Worm (Caenorhabditis elegans) whole organism, L2 larva: ENCODE results near the gene glp-1.

Source experiments
- C34F6.9 ChIP-seq: fragments of 150-350 bp; optimal IDR thresholded peaks from 2 replicates; lab custom pipeline; 2014; ENCODE audit warnings: missing biosample characterization, missing genetic modification characterization
- F13H6.1 ChIP-seq: sonication (generic microtip); optimal IDR thresholded peaks from 2 replicates; lab custom pipeline; 2016; ENCODE audit warnings: missing genetic modification characterization, missing compliant biosample characterization
- R02D3.7 ChIP-seq: fragments of 150-350 bp; optimal IDR thresholded peaks from 2 replicates; lab custom pipeline; 2014; ENCODE audit warnings: missing biosample characterization, missing genetic modification characterization
- Y55F3AM.14 ChIP-seq: fragments of 200-800 bp; sonication (Bioruptor generic); optimal IDR thresholded peaks from 2 replicates; lab custom pipeline; 2018; ENCODE audit warnings: mild to moderate bottlenecking, missing genetic modification characterization, missing compliant biosample characterization
- ZK546.5 ChIP-seq: sonication (generic microtip); optimal IDR thresholded peaks from 2 replicates; lab custom pipeline; 2017; ENCODE audit warnings: missing biosample characterization, missing genetic modification characterization
- alr-1 ChIP-seq: fragments of 150-350 bp; optimal IDR thresholded peaks from 2 replicates; lab custom pipeline; 2014; ENCODE audit warnings: missing biosample characterization, missing genetic modification characterization
- ama-1 ChIP-seq: fragments of 150-350 bp; optimal IDR thresholded peaks from 2 replicates; lab custom pipeline; 2018; ENCODE audit warnings: inconsistent platforms
- blmp-1 ChIP-seq: sonication (generic microtip); optimal IDR thresholded peaks from 2 replicates; lab custom pipeline; 2017; ENCODE audit warnings: missing genetic modification characterization, mild to moderate bottlenecking, missing compliant biosample characterization, antibody characterized with exemption, moderate library complexity; ENCODE audit not compliant: insufficient read depth
- ceh-16 ChIP-seq: fragments of 150-350 bp; optimal IDR thresholded peaks from 2 replicates; lab custom pipeline; 2014; ENCODE audit warnings: missing biosample characterization, missing genetic modification characterization
- ceh-82 ChIP-seq: fragments of 150-350 bp; optimal IDR thresholded peaks from 2 replicates; lab custom pipeline; 2014; ENCODE audit warnings: missing biosample characterization, missing genetic modification characterization
- crh-2 ChIP-seq: sonication (generic microtip); optimal IDR thresholded peaks from 2 replicates; lab custom pipeline; 2017; ENCODE audit warnings: missing biosample characterization, missing genetic modification characterization
- egl-27 ChIP-seq: sonication (generic microtip); optimal IDR thresholded peaks from 3 replicates; lab custom pipeline; 2017; ENCODE audit warnings: missing biosample characterization, missing genetic modification reagents, missing genetic modification characterization
- fos-1 ChIP-seq: fragments of 150-350 bp; optimal IDR thresholded peaks from 2 replicates; lab custom pipeline; 2014; ENCODE audit warnings: missing biosample characterization, missing genetic modification characterization
- gmeb-1 ChIP-seq: fragments of 150-350 bp; optimal IDR thresholded peaks from 2 replicates; lab custom pipeline; 2014; ENCODE audit warnings: missing biosample characterization, missing genetic modification characterization
- lin-11 ChIP-seq: fragments of 150-350 bp; sonication (generic microtip); optimal IDR thresholded peaks from 2 replicates; lab custom pipeline; 2014; ENCODE audit warnings: missing biosample characterization, missing genetic modification characterization, inconsistent platforms, mixed read lengths
- lin-13 ChIP-seq: fragments of 150-350 bp; optimal IDR thresholded peaks from 2 replicates; lab custom pipeline; 2014; ENCODE audit warnings: missing biosample characterization, missing genetic modification reagents, missing genetic modification characterization
- lin-39 ChIP-seq: fragments of 150-350 bp; optimal IDR thresholded peaks from 2 replicates; lab custom pipeline; 2014; ENCODE audit warnings: missing biosample characterization, missing genetic modification reagents, missing genetic modification characterization
- lsy-2 ChIP-seq, 2 experiments: fragments of 150-350 bp in 1 of 2; sonication (generic microtip) in 1 of 2; optimal IDR thresholded peaks; 2 replicates each; lab custom pipeline; 2014 to 2017; ENCODE audit warnings: missing biosample characterization in 2 of 2, missing genetic modification characterization in 2 of 2
- nhr-11 ChIP-seq: fragments of 150-350 bp; optimal IDR thresholded peaks from 2 replicates; lab custom pipeline; 2014; ENCODE audit warnings: missing biosample characterization, missing genetic modification characterization
- nhr-12 ChIP-seq: fragments of 150-350 bp; optimal IDR thresholded peaks from 2 replicates; lab custom pipeline; 2014; ENCODE audit warnings: missing biosample characterization, missing genetic modification characterization
- nhr-129 ChIP-seq: fragments of 150-350 bp; optimal IDR thresholded peaks from 2 replicates; lab custom pipeline; 2014; ENCODE audit warnings: missing biosample characterization, missing genetic modification characterization
- nhr-21 ChIP-seq: fragments of 150-350 bp; optimal IDR thresholded peaks from 2 replicates; lab custom pipeline; 2014; ENCODE audit warnings: missing biosample characterization, missing genetic modification characterization
- nhr-23 ChIP-seq: fragments of 150-350 bp; optimal IDR thresholded peaks from 2 replicates; lab custom pipeline; 2014; ENCODE audit warnings: missing biosample characterization, missing genetic modification reagents, missing genetic modification characterization
- nhr-25 ChIP-seq: fragments of 150-350 bp; sonication (generic microtip); optimal IDR thresholded peaks from 3 replicates; lab custom pipeline; 2014; ENCODE audit warnings: missing biosample characterization, missing genetic modification characterization
- nhr-6 ChIP-seq: fragments of 150-350 bp; optimal IDR thresholded peaks from 2 replicates; lab custom pipeline; 2014; ENCODE audit warnings: missing biosample characterization, missing genetic modification characterization
- nhr-77 ChIP-seq: fragments of 150-350 bp; optimal IDR thresholded peaks from 2 replicates; lab custom pipeline; 2014; ENCODE audit warnings: missing biosample characterization, missing genetic modification characterization
- sem-4 ChIP-seq: fragments of 150-350 bp; optimal IDR thresholded peaks from 2 replicates; lab custom pipeline; 2014; ENCODE audit warnings: missing biosample characterization, missing genetic modification reagents, missing genetic modification characterization
- sma-3 ChIP-seq: sonication (generic microtip); optimal IDR thresholded peaks from 2 replicates; lab custom pipeline; 2016; ENCODE audit warnings: missing genetic modification reagents, missing genetic modification characterization, missing compliant biosample characterization
- sma-9 ChIP-seq, 2 experiments: fragments of 150-350 bp in 1 of 2; sonication (generic microtip) in 1 of 2; optimal IDR thresholded peaks; 2 replicates each; lab custom pipeline; 2014 to 2016; ENCODE audit warnings: missing genetic modification characterization in 2 of 2, mild to moderate bottlenecking in 1 of 2, missing biosample characterization in 1 of 2, missing compliant biosample characterization in 1 of 2, missing genetic modification reagents in 1 of 2, moderate library complexity in 1 of 2
- snpc-4 ChIP-seq: fragments of 150-350 bp; optimal IDR thresholded peaks from 2 replicates; lab custom pipeline; 2014; ENCODE audit warnings: missing biosample characterization, missing genetic modification characterization
- unc-39 ChIP-seq: fragments of 150-350 bp; optimal IDR thresholded peaks from 2 replicates; lab custom pipeline; 2014; ENCODE audit warnings: missing biosample characterization, missing genetic modification characterization
- unc-55 ChIP-seq: fragments of 150-350 bp; sonication (generic microtip); optimal IDR thresholded peaks from 3 replicates; lab custom pipeline; 2014; ENCODE audit warnings: missing biosample characterization, missing genetic modification reagents, missing genetic modification characterization
- unc-62 ChIP-seq: fragments of 150-350 bp; optimal IDR thresholded peaks from 2 replicates; lab custom pipeline; 2014; ENCODE audit warnings: missing biosample characterization, missing genetic modification reagents, missing genetic modification characterization
- zag-1 ChIP-seq: fragments of 150-350 bp; optimal IDR thresholded peaks from 2 replicates; lab custom pipeline; 2014; ENCODE audit warnings: missing biosample characterization, missing genetic modification characterization
- ztf-11 ChIP-seq: sonication (generic microtip); optimal IDR thresholded peaks from 2 replicates; lab custom pipeline; 2017; ENCODE audit warnings: missing biosample characterization, missing genetic modification characterization

The glp-1 gene

ce11 chrIII:9104060-9104459 is 12.0 kb downstream of the glp-1 start:
- no peak for TF ChIP-seq egl-27
- no peak for TF ChIP-seq lin-13 (GFP tag; lab: Kevin White, UChicago)
- TF ChIP-seq crh-2, result no peak
- TF ChIP-seq nhr-25 (tag; lab: Kevin White, UChicago), result no peak
- TF ChIP-seq nhr-129 (tag; lab: Kevin White, UChicago), result peak; percentile 75
- peak; percentile 23 for TF ChIP-seq F13H6.1 (tag; lab: Kevin White, UChicago)
- peak; percentile 13 for TF ChIP-seq fos-1 (tag; lab: Kevin White, UChicago)
- TF ChIP-seq lin-39 (tag; lab: Kevin White, UChicago), result no peak
- peak; percentile 4 for TF ChIP-seq sma-3 (GFP tag; lab: Kevin White, UChicago)
- TF ChIP-seq gmeb-1 (tag; lab: Kevin White, UChicago), result peak; percentile 56
- no peak for TF ChIP-seq lsy-2 (tag; optimal IDR thresholded peaks at IDR 0.05; lab: Kevin White, UChicago)
- TF ChIP-seq snpc-4 (tag; lab: Kevin White, UChicago), result no peak
- peak; percentile 9 for TF ChIP-seq Y55F3AM.14 (GFP tag; lab: Kevin White, UChicago)
- no peak for TF ChIP-seq ceh-82 (tag; lab: Kevin White, UChicago)
- no peak for TF ChIP-seq nhr-21 (tag; lab: Kevin White, UChicago)
- no peak for TF ChIP-seq C34F6.9 (tag; lab: Kevin White, UChicago)
- TF ChIP-seq blmp-1, result no peak
- TF ChIP-seq nhr-77 (tag; lab: Kevin White, UChicago), result no peak
- TF ChIP-seq sma-9 (GFP tag; optimal IDR thresholded peaks at IDR 0.05; lab: Kevin White, UChicago), result peak; percentile 27
- no peak for TF ChIP-seq sma-9 (tag; optimal IDR thresholded peaks at IDR 0.05; lab: Kevin White, UChicago)
- no peak for TF ChIP-seq lin-11 (tag; lab: Kevin White, UChicago)
- TF ChIP-seq unc-55 (GFP tag; lab: Kevin White, UChicago), result peak; percentile 57

ce11 chrIII:9105653-9106052 is 13.6 kb downstream of the glp-1 start:
- no peak for TF ChIP-seq alr-1 (tag; lab: Kevin White, UChicago)
- TF ChIP-seq, all 48 proteins: peak for 0

- TF ChIP-seq R02D3.7 (tag; lab: Kevin White, UChicago), result no peak
- TF ChIP-seq nhr-23 (tag; lab: Kevin White, UChicago), result no peak
- no peak for TF ChIP-seq unc-39 (tag; lab: Kevin White, UChicago)
- no peak for TF ChIP-seq ama-1 (lab: Kevin White, UChicago)
- no peak for TF ChIP-seq lin-11 (tag; lab: Kevin White, UChicago)
- TF ChIP-seq nhr-12 (tag; lab: Kevin White, UChicago), result no peak
- TF ChIP-seq ceh-82 (tag; lab: Kevin White, UChicago), result no peak
- no peak for TF ChIP-seq nhr-77 (tag; lab: Kevin White, UChicago)
- TF ChIP-seq fos-1 (tag; lab: Kevin White, UChicago), result no peak
- TF ChIP-seq nhr-11 (tag; lab: Kevin White, UChicago), result no peak
- TF ChIP-seq unc-62 (GFP tag; lab: Kevin White, UChicago), result no peak
Observed at ce11 chrIII:9109172-9109571, 17.1 kb downstream of the glp-1 start, which contains the start of gene cya-1. TSS of gene cya-1 (minus strand) at chrIII:9109272.

ce11 chrIII:9109726-9110125 is 17.7 kb downstream of the glp-1 start:
- TF ChIP-seq sma-3 (GFP tag; lab: Kevin White, UChicago) (no peak), nhr-6 (tag; lab: Kevin White, UChicago) (no peak), alr-1 (tag; lab: Kevin White, UChicago) (no peak), unc-62 (GFP tag; lab: Kevin White, UChicago) (no peak), zag-1 (tag; lab: Kevin White, UChicago) (no peak), ztf-11 (tag; lab: Kevin White, UChicago) (no peak), ceh-16 (no peak), sem-4 (tag; lab: Kevin White, UChicago) (no peak)

ce11 chrIII:9110270-9110669 is 18.2 kb downstream of the glp-1 start:
- TF ChIP-seq lin-11 (tag; lab: Kevin White, UChicago) (no peak), ZK546.5 (no peak), lin-13 (GFP tag; lab: Kevin White, UChicago) (no peak), nhr-6 (tag; lab: Kevin White, UChicago) (no peak), ceh-16 (peak; percentile 81)
